Worm (Caenorhabditis elegans) whole organism, L4 larva: ENCODE results near the gene npl-4.2.
A peak's percentile ranks its signal among the peaks of the same experiment; 100 is the strongest.

Experiments
- aly-2 ChIP-seq: sonication (generic microtip); optimal IDR thresholded peaks from 2 replicates; lab custom pipeline; 2018; ENCODE audit warnings: missing biosample characterization, missing genetic modification characterization
- ztf-11 ChIP-seq: fragments of 150-350 bp; optimal IDR thresholded peaks from 2 replicates; lab custom pipeline; 2014; ENCODE audit warnings: missing biosample characterization, missing genetic modification characterization
- ztf-7 ChIP-seq: fragments of 150-350 bp; optimal IDR thresholded peaks from 2 replicates; lab custom pipeline; 2014; ENCODE audit warnings: missing biosample characterization, missing genetic modification characterization

- TF ChIP-seq aly-2 (tag; lab: Kevin White, UChicago) (no peak), ztf-11 (tag; lab: Kevin White, UChicago) (no peak), ztf-7 (tag; lab: Kevin White, UChicago) (peak; percentile 49)
These were observed 29.2 kb upstream of the npl-4.2 start, which contains the start of gene cdc-14 for ce11 chrII:5593377-5593932.
